Worm (Caenorhabditis elegans) whole organism, late embryonic: ENCODE measurements around the gene nhr-147.

Experiments
- T23F11.4 ChIP-seq: fragments of 200-800 bp; sonication (Bioruptor generic); optimal IDR thresholded peaks from 2 replicates; lab custom pipeline; 2018; ENCODE audit warnings: mild to moderate bottlenecking, missing genetic modification characterization, missing compliant biosample characterization
- ama-1 ChIP-seq: fragments of 150-350 bp; optimal IDR thresholded peaks from 2 replicates; lab custom pipeline; 2014
- ceh-9 ChIP-seq: sonication (generic microtip); optimal IDR thresholded peaks from 2 replicates; lab custom pipeline; 2016; ENCODE audit warnings: mild to moderate bottlenecking, missing genetic modification characterization, inconsistent platforms, missing compliant biosample characterization
- che-1 ChIP-seq: sonication (generic microtip); optimal IDR thresholded peaks from 2 replicates; lab custom pipeline; 2016; ENCODE audit warnings: mild to moderate bottlenecking, missing genetic modification characterization, missing compliant biosample characterization
- dmd-4 ChIP-seq: sonication (generic microtip); optimal IDR thresholded peaks from 2 replicates; lab custom pipeline; 2016; ENCODE audit warnings: borderline replicate concordance, missing genetic modification characterization, missing compliant biosample characterization
- ets-4 ChIP-seq: sonication (generic microtip); optimal IDR thresholded peaks from 2 replicates; lab custom pipeline; 2016; ENCODE audit warnings: missing genetic modification characterization, missing compliant biosample characterization
- fkh-10 ChIP-seq: fragments of 150-350 bp; optimal IDR thresholded peaks from 2 replicates; lab custom pipeline; 2014; ENCODE audit warnings: missing biosample characterization, missing genetic modification reagents, missing genetic modification characterization
- nfya-1 ChIP-seq: sonication (generic microtip); optimal IDR thresholded peaks from 2 replicates; lab custom pipeline; 2017; ENCODE audit warnings: missing genetic modification characterization, mild to moderate bottlenecking, missing compliant biosample characterization, antibody characterized with exemption, moderate library complexity
- pha-4 ChIP-seq: fragments of 150-350 bp; optimal IDR thresholded peaks from 2 replicates; lab custom pipeline; 2018; ENCODE audit warnings: missing biosample characterization, missing genetic modification reagents, missing genetic modification characterization
- pqm-1 ChIP-seq: sonication (generic microtip); optimal IDR thresholded peaks from 2 replicates; lab custom pipeline; 2016; ENCODE audit warnings: missing genetic modification characterization, missing compliant biosample characterization
- sdc-2 ChIP-seq: sonication (generic microtip); optimal IDR thresholded peaks from 2 replicates; lab custom pipeline; 2016; ENCODE audit warnings: missing genotype, missing genetic modification characterization, missing compliant biosample characterization
- tbx-7 ChIP-seq: sonication (generic microtip); optimal IDR thresholded peaks from 2 replicates; lab custom pipeline; 2016; ENCODE audit warnings: missing genotype, missing genetic modification characterization, missing compliant biosample characterization
- unc-55 ChIP-seq: sonication (generic microtip); optimal IDR thresholded peaks from 2 replicates; lab custom pipeline; 2017; ENCODE audit warnings: missing biosample characterization, missing genetic modification reagents, missing genetic modification characterization
- zip-5 ChIP-seq: sonication (generic microtip); optimal IDR thresholded peaks from 2 replicates; lab custom pipeline; 2016; ENCODE audit warnings: missing genetic modification characterization, missing compliant biosample characterization

DNA sequence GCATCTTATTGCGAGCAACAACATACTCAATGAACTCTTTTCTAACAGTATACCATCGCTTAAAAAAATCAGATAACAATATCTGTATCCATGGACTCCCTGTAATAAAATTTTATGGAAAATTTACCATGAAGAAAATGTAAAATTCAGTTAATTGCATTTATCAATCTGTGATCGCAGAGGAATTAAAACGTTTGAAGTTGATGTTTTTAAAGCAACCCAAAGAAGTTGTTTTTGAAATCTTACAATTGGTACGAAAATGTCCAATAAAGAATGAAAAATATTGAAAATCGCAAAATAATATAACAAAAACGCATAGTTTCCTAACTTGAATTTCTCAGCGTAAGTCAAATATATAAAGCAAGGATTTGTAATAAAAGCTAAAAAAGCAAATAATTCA lies 48.3 kb upstream of the nhr-147 start, which contains the start of gene srj-32:
- no peak for TF ChIP-seq che-1 (tag; lab: Kevin White, UChicago)
- TF ChIP-seq fkh-10 (GFP tag; lab: Kevin White, UChicago), result no peak
- TF ChIP-seq dmd-4, result no peak
- no peak for TF ChIP-seq pha-4 (tag; lab: Kevin White, UChicago)
- no peak for TF ChIP-seq sdc-2 (tag; lab: Kevin White, UChicago)
- no peak for TF ChIP-seq nfya-1 (tag; lab: Kevin White, UChicago)
- TF ChIP-seq ets-4 (tag; lab: Kevin White, UChicago), result no peak
- no peak for TF ChIP-seq ama-1
- TF ChIP-seq zip-5 (tag; lab: Kevin White, UChicago), result no peak
- TF ChIP-seq pqm-1 (tag; lab: Kevin White, UChicago), result no peak
- no peak for TF ChIP-seq T23F11.4
- no peak for TF ChIP-seq ceh-9 (tag; lab: Kevin White, UChicago)
- TF ChIP-seq unc-55 (GFP tag; lab: Kevin White, UChicago), result no peak
- TF ChIP-seq tbx-7 (tag; lab: Kevin White, UChicago), result no peak
